Fruit fly (Drosophila melanogaster): ENCODE measurements around the gene CG43841.

The CG43841 gene

dm6 chrX:18440481-18440880, 1.0 kb downstream of the CG43841 start, which contains the start of gene CG32548:
Gene CG32548 (minus strand): TSS chrX:18440581.
- TF ChIP-seq sens (GFP tag) = no peak
- TF ChIP-seq aop (GFP tag; IDR thresholded peaks at IDR 0.05) = no peak
- no peak for TF ChIP-seq Ravus (GFP tag; IDR thresholded peaks at IDR 0.05)
- no peak for TF ChIP-seq CG12744 (GFP tag; optimal IDR thresholded peaks at IDR 0.05)
- no peak for TF ChIP-seq bsh (GFP tag; optimal IDR thresholded peaks at IDR 0.05)
- no peak for TF ChIP-seq CG13123 (GFP tag; optimal IDR thresholded peaks at IDR 0.05)
- TF ChIP-seq corto (GFP tag; optimal IDR thresholded peaks at IDR 0.05) = no peak

- TF ChIP-seq Hmx (GFP tag; optimal IDR thresholded peaks at IDR 0.05) (no peak), Ets65A (GFP tag) (peak; percentile 87), CG18476 (GFP tag; optimal IDR thresholded peaks at IDR 0.05) (peak; percentile 68), ci (GFP tag; IDR thresholded peaks at IDR 0.05) (no peak), CG17612 (GFP tag; IDR thresholded peaks at IDR 0.05) (no peak), Hr39 (optimal IDR thresholded peaks at IDR 0.05) (no peak), Hey (tag; optimal IDR thresholded peaks at IDR 0.05) (no peak), Dbx (GFP tag; IDR thresholded peaks at IDR 0.05) (peak; percentile 39; the same call in 1 of the 3 replicates), lov (optimal IDR thresholded peaks at IDR 0.05) (no peak), lov (GFP tag; IDR thresholded peaks at IDR 0.05) (no peak), dmrt99B (tag; optimal IDR thresholded peaks at IDR 0.05) (peak; percentile 1), abd-A (tag; optimal IDR thresholded peaks at IDR 0.05) (no peak), CG5245 (GFP tag; optimal IDR thresholded peaks at IDR 0.05) (no peak), Dll (GFP tag; IDR thresholded peaks at IDR 0.05; ENCODE audit: partially characterized antibody) (no peak), Meics (GFP tag; optimal IDR thresholded peaks at IDR 0.05) (peak; percentile 12), lab (GFP tag; optimal IDR thresholded peaks at IDR 0.05) (peak; percentile 1), Dad (GFP tag; optimal IDR thresholded peaks at IDR 0.05) (no peak), CG4328 (GFP tag; optimal IDR thresholded peaks at IDR 0.05) (no peak), prd (optimal IDR thresholded peaks at IDR 0.05) (no peak), prd (GFP tag; IDR thresholded peaks at IDR 0.05) (peak; percentile 14; the same call in 1 of the 3 replicates), eve (GFP tag; optimal IDR thresholded peaks at IDR 0.05) (no peak), CG10979 (tag; optimal IDR thresholded peaks at IDR 0.05) (no peak), Oaz (GFP tag; IDR thresholded peaks at IDR 0.05) (no peak), Max (GFP tag; optimal IDR thresholded peaks at IDR 0.05) (no peak), tup (GFP tag; optimal IDR thresholded peaks at IDR 0.05) (no peak), CG9215 (GFP tag; IDR thresholded peaks at IDR 0.05) (peak; percentile 16; the same call in 1 of the 2 replicates), CG7839 (tag; optimal IDR thresholded peaks at IDR 0.05) (no peak), slou (GFP tag; optimal IDR thresholded peaks at IDR 0.05) (no peak), CoRest (tag; optimal IDR thresholded peaks at IDR 0.05) (no peak), slbo (GFP tag; IDR thresholded peaks at IDR 0.05) (peak; percentile 36), CG2678 (tag; optimal IDR thresholded peaks at IDR 0.05) (peak; percentile 6), row (GFP tag; IDR thresholded peaks at IDR 0.05) (peak; percentile 59), CG18599 (GFP tag; optimal IDR thresholded peaks at IDR 0.05) (peak; percentile 38), CG10959 (GFP tag; IDR thresholded peaks at IDR 0.05) (no peak), Bgb (GFP tag; IDR thresholded peaks at IDR 0.05; ENCODE audit: partially characterized antibody) (no peak), CG2120 (GFP tag; optimal IDR thresholded peaks at IDR 0.05) (peak; percentile 48), sens (GFP tag) (peak; percentile 66), dan (GFP tag; IDR thresholded peaks at IDR 0.05) (no peak), caup (GFP tag; optimal IDR thresholded peaks at IDR 0.05; ENCODE audit: severe bottlenecking) (no peak), Mad (GFP tag; optimal IDR thresholded peaks at IDR 0.05) (no peak), da (GFP tag; optimal IDR thresholded peaks at IDR 0.05) (no peak), CG14667 (GFP tag; IDR thresholded peaks at IDR 0.05) (no peak), p53 (GFP tag; optimal IDR thresholded peaks at IDR 0.05) (no peak), sug (tag; optimal IDR thresholded peaks at IDR 0.05) (no peak), CG4617 (GFP tag; optimal IDR thresholded peaks at IDR 0.05; ENCODE audit: borderline replicate concordance) (no peak)
These were observed 13.2 kb downstream of the CG43841 start for dm6 chrX:18452717-18453116.

All from whole organism, embryonic.